Fruit fly (Drosophila melanogaster) whole organism, embryonic: ENCODE data around the gene Gr93a.

ENCODE experiments used
- BtbVII ChIP-seq: fragments of 200-800 bp; sonication (Bioruptor generic); optimal IDR thresholded peaks from 3 replicates; lab custom pipeline; 2017; ENCODE audit warnings: missing biosample characterization, mild to moderate bottlenecking, missing genetic modification characterization
- CG10274 ChIP-seq: fragments of 200-800 bp; sonication (Bioruptor generic); optimal IDR thresholded peaks from 3 replicates; lab custom pipeline; 2017; ENCODE audit warnings: missing biosample characterization, mild to moderate bottlenecking, missing genetic modification characterization
- CG12659 ChIP-seq: fragments of 200-800 bp; sonication (Bioruptor generic); optimal IDR thresholded peaks from 3 replicates; lab custom pipeline; 2017; ENCODE audit warnings: mild to moderate bottlenecking, missing biosample characterization, missing genetic modification reagents, missing genetic modification characterization
- CG13123 ChIP-seq: fragments of 200-800 bp; sonication (Bioruptor generic); optimal IDR thresholded peaks from 2 replicates; lab custom pipeline; 2016; ENCODE audit warnings: missing biosample characterization, missing genetic modification characterization
- CG13287 ChIP-seq: fragments of 200-800 bp; sonication (Bioruptor generic); IDR thresholded peaks from 2 replicates; pipeline ENCODE4 v1.3.6; 2022; ENCODE audit warnings: missing biosample characterization, missing genetic modification characterization; ENCODE audit not compliant: partially characterized antibody
- CG13894 ChIP-seq: fragments of 200-800 bp; sonication (Bioruptor generic); optimal IDR thresholded peaks from 3 replicates; lab custom pipeline; 2018; ENCODE audit warnings: missing biosample characterization, mild to moderate bottlenecking, missing genetic modification characterization, moderate library complexity
- CG14710 ChIP-seq: fragments of 200-800 bp; sonication (Bioruptor generic); optimal IDR thresholded peaks from 3 replicates; lab custom pipeline; 2019; ENCODE audit warnings: missing biosample characterization, mild to moderate bottlenecking, missing genetic modification characterization, moderate library complexity
- CG31365 ChIP-seq: fragments of 200-800 bp; sonication (Bioruptor generic); optimal IDR thresholded peaks from 2 replicates; lab custom pipeline; 2018; ENCODE audit warnings: missing biosample characterization, mild to moderate bottlenecking, missing genetic modification characterization
- CG32772 ChIP-seq: fragments of 200-800 bp; sonication (Bioruptor generic); IDR thresholded peaks from 2 replicates; pipeline ENCODE4 v1.3.6; 2022; ENCODE audit warnings: missing biosample characterization, missing genetic modification characterization
- CG5245 ChIP-seq: fragments of 200-800 bp; sonication (Bioruptor generic); optimal IDR thresholded peaks from 3 replicates; lab custom pipeline; 2016; ENCODE audit warnings: missing biosample characterization, missing genetic modification characterization
- CG6854 ChIP-seq: fragments of 200-800 bp; sonication (Bioruptor generic); optimal IDR thresholded peaks from 3 replicates; lab custom pipeline; 2017; ENCODE audit warnings: missing biosample characterization, mild to moderate bottlenecking, missing genetic modification characterization
- CG7839 ChIP-seq: fragments of 200-800 bp; sonication (Bioruptor generic); optimal IDR thresholded peaks from 3 replicates; lab custom pipeline; 2018; ENCODE audit warnings: missing biosample characterization, mild to moderate bottlenecking, missing genetic modification characterization, moderate library complexity
- CG8924 ChIP-seq: fragments of 200-800 bp; optimal IDR thresholded peaks from 3 replicates; lab custom pipeline; 2019; ENCODE audit warnings: missing biosample characterization, mild to moderate bottlenecking, missing genetic modification characterization, moderate library complexity
- CG9797 ChIP-seq: fragments of 200-800 bp; sonication (Bioruptor generic); optimal IDR thresholded peaks from 3 replicates; lab custom pipeline; 2018; ENCODE audit warnings: missing biosample characterization, mild to moderate bottlenecking, missing genetic modification characterization
- CTCF ChIP-seq: fragments of 200-800 bp; sonication (Bioruptor generic); optimal IDR thresholded peaks from 2 replicates; lab custom pipeline; 2017; ENCODE audit warnings: missing biosample characterization, mild to moderate bottlenecking, missing genetic modification characterization, moderate library complexity
- D19A ChIP-seq: fragments of 200-800 bp; optimal IDR thresholded peaks from 3 replicates; lab custom pipeline; 2019; ENCODE audit warnings: missing biosample characterization, mild to moderate bottlenecking, missing genetic modification characterization, moderate library complexity
- Dll ChIP-seq: fragments of 200-800 bp; sonication (Bioruptor generic); IDR thresholded peaks from 4 replicates; pipeline ENCODE4 v1.3.6; 2022; ENCODE audit warnings: missing biosample characterization, missing genetic modification characterization; ENCODE audit not compliant: partially characterized antibody
- Drgx ChIP-seq: fragments of 200-800 bp; sonication (Bioruptor generic); IDR thresholded peaks from 2 replicates; pipeline ENCODE4 v1.3.6; 2022; ENCODE audit warnings: missing biosample characterization, missing genetic modification characterization
- GATAe ChIP-seq: fragments of 200-800 bp; sonication (Bioruptor generic); conservative IDR thresholded peaks from 2 replicates; pipeline ENCODE4 v1.3.6; 2022; ENCODE audit warnings: missing biosample characterization, missing genetic modification characterization
- MTF-1 ChIP-seq: fragments of 200-800 bp; sonication (Bioruptor generic); optimal IDR thresholded peaks from 2 replicates; lab custom pipeline; 2018; ENCODE audit warnings: missing biosample characterization, mild to moderate bottlenecking, missing genetic modification characterization, borderline replicate concordance
- Max ChIP-seq: fragments of 200-800 bp; sonication (Bioruptor generic); optimal IDR thresholded peaks from 2 replicates; lab custom pipeline; 2016; ENCODE audit warnings: missing biosample characterization, mild to moderate bottlenecking, missing genetic modification characterization
- NC2β ChIP-seq: fragments of 200-800 bp; sonication (Bioruptor generic); optimal IDR thresholded peaks from 2 replicates; lab custom pipeline; 2016; ENCODE audit warnings: missing biosample characterization, missing genetic modification characterization
- Sry-β ChIP-seq: fragments of 200-800 bp; sonication (Bioruptor generic); optimal IDR thresholded peaks from 2 replicates; lab custom pipeline; 2018; ENCODE audit warnings: missing biosample characterization, mild to moderate bottlenecking, missing genetic modification characterization, moderate library complexity
- Tbp ChIP-seq: fragments of >200 bp; optimal IDR thresholded peaks from 2 replicates; lab custom pipeline; 2018; ENCODE audit warnings: missing biosample characterization, missing genetic modification characterization
- ab ChIP-seq: fragments of 200-800 bp; sonication (Bioruptor generic); optimal IDR thresholded peaks from 2 replicates; lab custom pipeline; 2016; ENCODE audit warnings: missing biosample characterization, missing genetic modification characterization
- amos ChIP-seq: fragments of 200-800 bp; sonication (Bioruptor generic); IDR thresholded peaks from 2 replicates; pipeline ENCODE4 v1.3.6; 2022; ENCODE audit warnings: missing biosample characterization, missing genetic modification characterization; ENCODE audit not compliant: partially characterized antibody
- aop ChIP-seq: fragments of 200-800 bp; sonication (Bioruptor generic); IDR thresholded peaks from 2 replicates; pipeline ENCODE4 v1.3.6; 2022; ENCODE audit warnings: missing biosample characterization, missing genetic modification characterization
- ap ChIP-seq: fragments of 200-800 bp; sonication (Bioruptor generic); IDR thresholded peaks from 2 replicates; pipeline ENCODE4 v1.3.6; 2022; ENCODE audit warnings: missing biosample characterization, missing genetic modification characterization
- ash1 ChIP-seq: fragments of 200-800 bp; sonication (Bioruptor generic); optimal IDR thresholded peaks from 2 replicates; lab custom pipeline; 2018; ENCODE audit warnings: missing biosample characterization, mild to moderate bottlenecking, missing genetic modification characterization
- cg ChIP-seq: fragments of 200-800 bp; sonication (Bioruptor generic); optimal IDR thresholded peaks from 3 replicates; lab custom pipeline; 2019; ENCODE audit warnings: missing biosample characterization, mild to moderate bottlenecking, missing genetic modification characterization, moderate library complexity
- crp ChIP-seq, 2 experiments: fragments of 200-800 bp; sonication (Bioruptor generic); optimal IDR thresholded peaks; 2 replicates in 1 of 2; 3 replicates in 1 of 2; lab custom pipeline; 2017; ENCODE audit warnings: missing biosample characterization in 2 of 2, missing genetic modification characterization in 2 of 2, mild to moderate bottlenecking in 1 of 2, moderate library complexity in 1 of 2
- dm ChIP-seq: fragments of 200-800 bp; sonication (Bioruptor generic); optimal IDR thresholded peaks from 3 replicates; lab custom pipeline; 2016; ENCODE audit warnings: missing biosample characterization, missing genetic modification characterization
- emc ChIP-seq: fragments of 200-800 bp; sonication (Bioruptor generic); optimal IDR thresholded peaks from 2 replicates; lab custom pipeline; 2016; ENCODE audit warnings: missing biosample characterization, missing genetic modification characterization
- fd96Cb ChIP-seq: fragments of 200-800 bp; sonication (Bioruptor generic); optimal IDR thresholded peaks from 2 replicates; lab custom pipeline; 2018; ENCODE audit warnings: missing biosample characterization, mild to moderate bottlenecking, missing genetic modification characterization, moderate library complexity
- grau ChIP-seq: fragments of 200-800 bp; optimal IDR thresholded peaks from 3 replicates; lab custom pipeline; 2019; ENCODE audit warnings: missing biosample characterization, mild to moderate bottlenecking, missing genetic modification characterization, moderate library complexity
- gt ChIP-seq: fragments of 200-800 bp; sonication (Bioruptor generic); IDR thresholded peaks from 2 replicates; pipeline ENCODE4 v1.3.6; 2022; ENCODE audit warnings: missing biosample characterization, missing genetic modification characterization
- hth ChIP-seq: fragments of >200 bp; optimal IDR thresholded peaks from 2 replicates; lab custom pipeline; 2017; ENCODE audit warnings: inconsistent platforms
- ind ChIP-seq: fragments of 200-800 bp; sonication (Bioruptor generic); optimal IDR thresholded peaks from 3 replicates; lab custom pipeline; 2016; ENCODE audit warnings: missing biosample characterization, missing genetic modification characterization
- jumu ChIP-seq: fragments of 200-800 bp; sonication (Bioruptor generic); optimal IDR thresholded peaks from 3 replicates; lab custom pipeline; 2016; ENCODE audit warnings: missing biosample characterization, missing genetic modification characterization
- nom ChIP-seq: fragments of 200-800 bp; sonication (Bioruptor generic); optimal IDR thresholded peaks from 2 replicates; lab custom pipeline; 2017; ENCODE audit warnings: missing biosample characterization, missing genetic modification characterization, mild to moderate bottlenecking, moderate library complexity, missing genetic modification reagents
- pzg ChIP-seq: fragments of 200-800 bp; sonication (Bioruptor generic); optimal IDR thresholded peaks from 3 replicates; lab custom pipeline; 2018; ENCODE audit warnings: missing biosample characterization, mild to moderate bottlenecking, missing genetic modification characterization, moderate library complexity
- ro ChIP-seq: fragments of 200-800 bp; sonication (Bioruptor generic); IDR thresholded peaks from 2 replicates; pipeline ENCODE4 v1.3.6; 2022; ENCODE audit warnings: missing biosample characterization, missing genetic modification characterization
- slp2 ChIP-seq: fragments of 200-800 bp; sonication (Bioruptor generic); optimal IDR thresholded peaks from 2 replicates; lab custom pipeline; 2016; ENCODE audit warnings: missing biosample characterization, missing genetic modification characterization
- sug ChIP-seq: fragments of 200-800 bp; optimal IDR thresholded peaks from 2 replicates; lab custom pipeline; 2019; ENCODE audit warnings: missing biosample characterization, mild to moderate bottlenecking, missing genetic modification characterization, moderate library complexity
- tna ChIP-seq: fragments of 200-800 bp; sonication (Bioruptor generic); IDR thresholded peaks from 2 replicates; pipeline ENCODE4 v1.3.6; 2022; ENCODE audit warnings: missing biosample characterization, missing genetic modification characterization; ENCODE audit not compliant: partially characterized antibody
- trh ChIP-seq: fragments of 200-800 bp; sonication (Bioruptor generic); optimal IDR thresholded peaks from 2 replicates; lab custom pipeline; 2016; ENCODE audit warnings: missing biosample characterization, missing genetic modification characterization
- usp ChIP-seq: fragments of >200 bp; optimal IDR thresholded peaks from 2 replicates; lab custom pipeline; 2017; ENCODE audit warnings: missing biosample characterization, missing genetic modification characterization
- vvl ChIP-seq: fragments of 200-800 bp; sonication (Bioruptor generic); IDR thresholded peaks from 2 replicates; pipeline ENCODE4 v1.3.6; 2022; ENCODE audit warnings: missing biosample characterization, missing genetic modification characterization
- zf30C ChIP-seq: fragments of 200-800 bp; sonication (Bioruptor generic); optimal IDR thresholded peaks from 3 replicates; lab custom pipeline; 2018; ENCODE audit warnings: missing biosample characterization, mild to moderate bottlenecking, missing genetic modification characterization

The Gr93a gene

DNA sequence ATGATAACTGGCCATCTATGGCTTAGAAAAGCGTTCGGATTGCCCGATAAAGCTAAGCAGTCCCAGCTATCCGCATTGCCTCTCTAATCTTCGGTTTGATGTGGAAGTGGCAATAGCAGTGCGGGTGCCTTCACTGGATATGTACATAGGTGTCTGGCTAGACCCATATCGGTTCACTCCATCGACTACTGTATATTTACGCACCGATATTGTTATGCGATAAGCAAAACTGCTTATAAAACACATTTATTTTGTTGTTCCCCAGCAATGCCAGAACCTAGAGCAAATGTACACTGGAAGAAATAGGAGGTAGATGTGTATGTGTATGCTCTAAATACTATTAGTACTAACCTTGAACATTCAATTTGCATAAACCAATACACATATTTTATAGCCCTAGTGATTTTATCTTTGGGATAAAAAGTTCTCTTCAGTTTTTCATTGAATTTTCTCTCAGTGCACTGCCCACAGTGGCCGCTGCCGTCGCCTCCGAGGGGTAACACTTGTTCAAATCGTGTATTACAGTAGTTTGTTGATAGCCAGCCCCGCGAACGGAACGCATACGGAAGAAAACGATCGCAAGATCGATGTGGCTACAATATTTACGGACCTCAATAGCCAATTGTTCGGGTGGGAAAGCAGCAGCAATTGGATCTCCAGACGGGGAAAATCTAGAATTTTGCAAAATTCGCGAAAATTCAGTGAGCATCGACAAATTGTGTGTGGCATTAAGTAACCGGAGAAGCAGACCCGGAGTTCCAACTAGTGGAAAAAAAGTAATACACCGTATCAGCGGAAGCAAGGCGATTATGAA, 38.1 kb downstream of the Gr93a start, which contains the start of gene CG31431 (continued):
- TF ChIP-seq emc (GFP tag; lab: Kevin White, UChicago) (peak; percentile 97), amos (GFP tag; lab: Robert Waterston, UW) (no peak), CG31365 (tag; lab: Kevin White, UChicago) (peak; percentile 88), CTCF (GFP tag; lab: Kevin White, UChicago) (peak; percentile 58), CG8924 (tag; lab: Kevin White, UChicago) (peak; percentile 98), jumu (GFP tag; lab: Kevin White, UChicago) (peak; percentile 97), trh (GFP tag; lab: Kevin White, UChicago) (peak; percentile 87), Drgx (GFP tag; lab: Robert Waterston, UW) (peak; percentile 94), grau (peak; percentile 96), CG13287 (GFP tag; lab: Robert Waterston, UW) (no peak), vvl (GFP tag; lab: Robert Waterston, UW) (peak; percentile 99), NC2β (GFP tag; lab: Kevin White, UChicago) (peak; percentile 97), nom (peak; percentile 73), crp (GFP tag; optimal IDR thresholded peaks at IDR 0.05; lab: Kevin White, UChicago) (peak in 1 of 2 experiments; percentile 64), CG9797 (peak; percentile 13), CG13123 (peak; percentile 94), ro (GFP tag; lab: Robert Waterston, UW) (peak; percentile 93), CG5245 (GFP tag; lab: Kevin White, UChicago) (peak; percentile 96), Dll (GFP tag; lab: Robert Waterston, UW) (no peak), CG13894 (tag; lab: Kevin White, UChicago) (peak; percentile 97), BtbVII (GFP tag; lab: Kevin White, UChicago) (peak; percentile 98), gt (GFP tag; lab: Robert Waterston, UW) (peak; percentile 88), CG12659 (peak; percentile 98), MTF-1 (GFP tag; lab: Kevin White, UChicago) (peak; percentile 93), ap (GFP tag; lab: Robert Waterston, UW) (peak; percentile 94), aop (GFP tag; lab: Robert Waterston, UW) (peak; percentile 91), slp2 (GFP tag; lab: Kevin White, UChicago) (peak; percentile 95), GATAe (GFP tag; lab: Robert Waterston, UW) (peak; percentile 94), Sry-β (GFP tag; lab: Kevin White, UChicago) (peak; percentile 57), dm (GFP tag; lab: Kevin White, UChicago) (peak; percentile 91), ab (GFP tag; lab: Kevin White, UChicago) (peak; percentile 94), pzg (GFP tag; lab: Kevin White, UChicago) (peak; percentile 38), sug (tag; lab: Kevin White, UChicago) (peak; percentile 96), Tbp (no peak), CG6854 (GFP tag; lab: Kevin White, UChicago) (peak; percentile 96), CG7839 (peak; percentile 99), zf30C (peak; percentile 93), CG14710 (tag; lab: Kevin White, UChicago) (peak; percentile 97), tna (GFP tag; lab: Robert Waterston, UW) (no peak), ash1 (GFP tag; lab: Kevin White, UChicago) (peak; percentile 88), CG32772 (GFP tag; lab: Robert Waterston, UW) (peak; percentile 97), ind (GFP tag; lab: Kevin White, UChicago) (peak; percentile 98), fd96Cb (peak; percentile 96), usp (GFP tag; lab: Kevin White, UChicago) (no peak), cg (GFP tag; lab: Kevin White, UChicago) (no peak), D19A (tag; lab: Kevin White, UChicago) (peak; percentile 94), CG10274 (peak; percentile 92), Max (GFP tag; lab: Kevin White, UChicago) (peak; percentile 94), hth (lab: Kevin White, UChicago) (no peak)
